Fruit fly (Drosophila melanogaster) Kc167 (cell line): Measurements from ENCODE around the gene Kaz-m1.

Experiments used
- Myc ChIP-seq: fragments of >200 bp; optimal IDR thresholded peaks from 2 replicates; lab custom pipeline; 2017; ENCODE audit warnings: missing external identifiers
- Sin3A ChIP-seq: fragments of >200 bp; optimal IDR thresholded peaks from 2 replicates; lab custom pipeline; 2018; ENCODE audit warnings: missing external identifiers
- h ChIP-seq: fragments of >200 bp; optimal IDR thresholded peaks from 3 replicates; lab custom pipeline; 2018; ENCODE audit warnings: missing external identifiers
- insv ChIP-seq: fragments of >200 bp; optimal IDR thresholded peaks from 3 replicates; lab custom pipeline; 2018; ENCODE audit warnings: missing external identifiers
- psq ChIP-seq: fragments of >200 bp; optimal IDR thresholded peaks from 2 replicates; lab custom pipeline; 2017; ENCODE audit warnings: missing external identifiers

dm6 chr3R:26052150-26052908 lies 37.8 kb downstream of the Kaz-m1 start, which contains the start of the genes Exo84 and Vps2:
- TF ChIP-seq h (lab: Kevin White, UChicago): no peak
- no peak for TF ChIP-seq Myc (lab: Kevin White, UChicago)
- TF ChIP-seq psq: no peak
- no peak for TF ChIP-seq insv (lab: Kevin White, UChicago)
- no peak for TF ChIP-seq Sin3A (lab: Kevin White, UChicago)
